Worm (Caenorhabditis elegans) whole organism, early embryonic: ENCODE results near the gene igcm-4.

ENCODE experiments used
- ceh-36 ChIP-seq: sonication (generic microtip); optimal IDR thresholded peaks from 2 replicates; lab custom pipeline; 2016; ENCODE audit warnings: missing genetic modification characterization, inconsistent platforms, missing compliant biosample characterization
- hnd-1 ChIP-seq: sonication (generic microtip); optimal IDR thresholded peaks from 2 replicates; lab custom pipeline; 2016; ENCODE audit warnings: missing genetic modification characterization, missing compliant biosample characterization
- tra-4 ChIP-seq: sonication (generic microtip); optimal IDR thresholded peaks from 2 replicates; lab custom pipeline; 2017; ENCODE audit warnings: missing genetic modification characterization, missing compliant biosample characterization

ce11 chrX:2068294-2068693 is 22.1 kb upstream of the igcm-4 start:
- TF ChIP-seq ceh-36 (tag; lab: Kevin White, UChicago) (no peak), hnd-1 (no peak), tra-4 (tag; lab: Kevin White, UChicago) (no peak)
